Worm (Caenorhabditis elegans): Measurements from ENCODE around the gene phf-34.

DNA sequence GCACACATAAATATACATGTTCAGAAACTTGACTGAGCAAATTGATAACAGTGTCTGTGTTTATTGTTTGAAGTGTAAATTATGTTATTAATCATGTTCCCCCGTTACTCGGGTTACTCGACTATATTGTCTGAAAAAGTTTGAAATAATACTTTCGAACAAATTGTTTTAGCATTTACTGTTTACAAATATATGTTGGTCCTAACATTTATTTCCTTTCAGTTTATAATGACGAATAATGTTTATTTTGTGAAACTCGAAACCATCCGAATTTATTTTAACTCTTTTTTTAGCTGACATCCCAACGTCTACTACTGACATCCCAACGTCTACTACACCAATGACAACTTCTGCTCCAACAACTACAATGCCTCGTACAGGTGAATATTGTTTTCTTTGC lies 30.5 kb downstream of the phf-34 start, which contains the start of gene R07B1.7:
- TF ChIP-seq F13H6.1 (tag; optimal IDR thresholded peaks at IDR 0.05), result no peak
- TF ChIP-seq ceh-14 (tag; optimal IDR thresholded peaks at IDR 0.05), result no peak
- no peak for TF ChIP-seq lin-11 (tag; optimal IDR thresholded peaks at IDR 0.05)
- TF ChIP-seq fkh-10 (GFP tag; optimal IDR thresholded peaks at IDR 0.05), result no peak
- no peak for TF ChIP-seq pha-4 (tag; optimal IDR thresholded peaks at IDR 0.05)
- no peak for TF ChIP-seq unc-42 (tag; optimal IDR thresholded peaks at IDR 0.05)
- no peak for TF ChIP-seq pqm-1 (tag; optimal IDR thresholded peaks at IDR 0.05)
- TF ChIP-seq ceh-22 (tag; optimal IDR thresholded peaks at IDR 0.05), result no peak

All from whole organism, late embryonic.